Comparison of ENCODE assay signal across 1 fruit fly cellular context in genomic region chr2L:18571724-18572427, dm6.
TF ChIP-seq lines count a peak whose summit lies in the region.

No protein-coding gene starts in this region.

TF ChIP-seq in whole organism, embryonic, 481 proteins besides CTCF, POLR2A, EP300 and RAD21 (continued from another document):
- peak; percentile 16; the same call in 1 of the 3 replicates for TF ChIP-seq CG11093 (GFP tag; IDR thresholded peaks at IDR 0.05; lab: Robert Waterston, UW)
- 0 out of 3 replicates have a peak, but pooled peaks have one; percentile 18 for TF ChIP-seq Doc3 (GFP tag; IDR thresholded peaks at IDR 0.05; lab: Robert Waterston, UW; ENCODE audit: partially characterized antibody)
- peak; percentile 10 for TF ChIP-seq CG17359 (tag; optimal IDR thresholded peaks at IDR 0.05; lab: Kevin White, UChicago)
- TF ChIP-seq Bdp1 (GFP tag; optimal IDR thresholded peaks at IDR 0.05; lab: Kevin White, UChicago): peak; percentile 22
- TF ChIP-seq kah (GFP tag; optimal IDR thresholded peaks at IDR 0.05; lab: Kevin White, UChicago): peak; percentile 13
- peak; percentile 2 for TF ChIP-seq repo (GFP tag; optimal IDR thresholded peaks at IDR 0.05; lab: Kevin White, UChicago)
- no peak for TF ChIP-seq CG31224 (GFP tag; IDR thresholded peaks at IDR 0.05; lab: Robert Waterston, UW)
- no peak for TF ChIP-seq abd-A (tag; optimal IDR thresholded peaks at IDR 0.05; lab: Kevin White, UChicago)
- TF ChIP-seq ERR (GFP tag; optimal IDR thresholded peaks at IDR 0.05; lab: Kevin White, UChicago): no peak
- no peak for TF ChIP-seq Sox102F (GFP tag; optimal IDR thresholded peaks at IDR 0.05; lab: Kevin White, UChicago)
- no peak for TF ChIP-seq NC2α (GFP tag; optimal IDR thresholded peaks at IDR 0.05; lab: Kevin White, UChicago)
- peak; percentile 33; the same call in 1 of the 2 replicates for TF ChIP-seq NFAT (GFP tag; IDR thresholded peaks at IDR 0.05; lab: Robert Waterston, UW)
- peak; percentile 20 for TF ChIP-seq lab (GFP tag; optimal IDR thresholded peaks at IDR 0.05; lab: Kevin White, UChicago)
- TF ChIP-seq Atf6 (GFP tag; IDR thresholded peaks at IDR 0.05; lab: Robert Waterston, UW): 0 out of 2 replicates have a peak, but pooled peaks have one; percentile 36
- TF ChIP-seq CG1529 (GFP tag; optimal IDR thresholded peaks at IDR 0.05; lab: Kevin White, UChicago): no peak
- TF ChIP-seq CG17328 (GFP tag; IDR thresholded peaks at IDR 0.05; lab: Robert Waterston, UW): peak; percentile 26; the same call in 1 of the 2 replicates
- TF ChIP-seq unpg (GFP tag; optimal IDR thresholded peaks at IDR 0.05; lab: Kevin White, UChicago): peak; percentile 4
- TF ChIP-seq Drgx (GFP tag; IDR thresholded peaks at IDR 0.05; lab: Robert Waterston, UW): peak; percentile 44
- peak; percentile 5 for TF ChIP-seq pho (GFP tag; optimal IDR thresholded peaks at IDR 0.05; lab: Kevin White, UChicago)
- TF ChIP-seq Nf-YB (GFP tag; optimal IDR thresholded peaks at IDR 0.05; lab: Kevin White, UChicago): no peak
- TF ChIP-seq nerfin-1 (tag; optimal IDR thresholded peaks at IDR 0.05; lab: Kevin White, UChicago): no peak
- TF ChIP-seq Ptx1 (GFP tag; IDR thresholded peaks at IDR 0.05; lab: Robert Waterston, UW): no peak
- peak; percentile 13 for TF ChIP-seq shn (GFP tag; optimal IDR thresholded peaks at IDR 0.05; lab: Kevin White, UChicago)
- peak; percentile 3 for TF ChIP-seq CG15269 (tag; optimal IDR thresholded peaks at IDR 0.05; lab: Kevin White, UChicago)
- no peak for TF ChIP-seq dimm (GFP tag; IDR thresholded peaks at IDR 0.05; lab: Robert Waterston, UW)
- no peak for TF ChIP-seq emc (GFP tag; optimal IDR thresholded peaks at IDR 0.05; lab: Kevin White, UChicago)
- no peak for TF ChIP-seq CHES-1-like (GFP tag; optimal IDR thresholded peaks at IDR 0.05; lab: Kevin White, UChicago)
- 0 out of 3 replicates have a peak, but pooled peaks have one; percentile 37 for TF ChIP-seq CG14860 (GFP tag; IDR thresholded peaks at IDR 0.05; lab: Robert Waterston, UW; ENCODE audit: partially characterized antibody)
- 0 out of 3 replicates have a peak, but pooled peaks have one; percentile 20 for TF ChIP-seq CG17361 (GFP tag; IDR thresholded peaks at IDR 0.05; lab: Robert Waterston, UW)
- peak; percentile 9 for TF ChIP-seq B-H2 (GFP tag; optimal IDR thresholded peaks at IDR 0.05; lab: Kevin White, UChicago)
- no peak for TF ChIP-seq lov (optimal IDR thresholded peaks at IDR 0.05; lab: Kevin White, UChicago)
- TF ChIP-seq lov (GFP tag; IDR thresholded peaks at IDR 0.05; lab: Robert Waterston, UW): 0 out of 3 replicates have a peak, but pooled peaks have one; percentile 9
- peak; percentile 39; the same call in 1 of the 2 replicates for TF ChIP-seq CG13287 (GFP tag; IDR thresholded peaks at IDR 0.05; lab: Robert Waterston, UW; ENCODE audit: partially characterized antibody)
- no peak for TF ChIP-seq Dip3 (GFP tag; optimal IDR thresholded peaks at IDR 0.05; lab: Kevin White, UChicago)
- peak; percentile 45 for TF ChIP-seq her (GFP tag; optimal IDR thresholded peaks at IDR 0.05; lab: Kevin White, UChicago)
- TF ChIP-seq Opbp (GFP tag; IDR thresholded peaks at IDR 0.05; lab: Robert Waterston, UW; ENCODE audit: partially characterized antibody): peak; percentile 32; the same call in 1 of the 3 replicates
- peak; percentile 45; the same call in 2 of the 3 replicates for TF ChIP-seq knrl (GFP tag; IDR thresholded peaks at IDR 0.05; lab: Robert Waterston, UW; ENCODE audit: partially characterized antibody)
- TF ChIP-seq Scr (GFP tag; IDR thresholded peaks at IDR 0.05; lab: Robert Waterston, UW; ENCODE audit: partially characterized antibody): 0 out of 2 replicates have a peak, but pooled peaks have one; percentile 28
- no peak for TF ChIP-seq Dref (GFP tag; IDR thresholded peaks at IDR 0.05; lab: Robert Waterston, UW)
- peak; percentile 28; the same call in 1 of the 2 replicates for TF ChIP-seq GATAe (GFP tag; conservative IDR thresholded peaks at IDR 0.05; lab: Robert Waterston, UW)
- TF ChIP-seq CG3281 (GFP tag; optimal IDR thresholded peaks at IDR 0.05; lab: Kevin White, UChicago): peak; percentile 6
- TF ChIP-seq ci (GFP tag; IDR thresholded peaks at IDR 0.05; lab: Robert Waterston, UW): peak; percentile 57; the same call in 1 of the 3 replicates
- TF ChIP-seq CG18764 (GFP tag; optimal IDR thresholded peaks at IDR 0.05; lab: Kevin White, UChicago): no peak
- no peak for TF ChIP-seq CG7928 (GFP tag; optimal IDR thresholded peaks at IDR 0.05; lab: Kevin White, UChicago)
- peak; percentile 45 for TF ChIP-seq Fer1 (GFP tag; optimal IDR thresholded peaks at IDR 0.05; lab: Kevin White, UChicago)
- TF ChIP-seq Nf-YA (GFP tag; IDR thresholded peaks at IDR 0.05; lab: Robert Waterston, UW): 0 out of 2 replicates have a peak, but pooled peaks have one; percentile 16
- TF ChIP-seq Side (GFP tag; optimal IDR thresholded peaks at IDR 0.05; lab: Kevin White, UChicago): no peak
- 0 out of 3 replicates have a peak, but pooled peaks have one; percentile 21 for TF ChIP-seq CG6175 (GFP tag; IDR thresholded peaks at IDR 0.05; lab: Robert Waterston, UW)
- TF ChIP-seq zfh2 (GFP tag; optimal IDR thresholded peaks at IDR 0.05; lab: Kevin White, UChicago): no peak
- peak; percentile 47 for TF ChIP-seq HLHmδ (GFP tag; optimal IDR thresholded peaks at IDR 0.05; lab: Kevin White, UChicago)
- 0 out of 3 replicates have a peak, but pooled peaks have one; percentile 11 for TF ChIP-seq sr (GFP tag; IDR thresholded peaks at IDR 0.05; lab: Robert Waterston, UW)
- TF ChIP-seq cwo (GFP tag; optimal IDR thresholded peaks at IDR 0.05; lab: Kevin White, UChicago): peak; percentile 41
- peak; percentile 46; the same call in 1 of the 2 replicates for TF ChIP-seq amos (GFP tag; IDR thresholded peaks at IDR 0.05; lab: Robert Waterston, UW; ENCODE audit: partially characterized antibody)
- peak; percentile 98 for TF ChIP-seq Jarid2 (GFP tag; optimal IDR thresholded peaks at IDR 0.05; lab: Kevin White, UChicago)
- peak; percentile 24; the same call in 2 of the 3 replicates for TF ChIP-seq zen2 (GFP tag; IDR thresholded peaks at IDR 0.05; lab: Robert Waterston, UW; ENCODE audit: partially characterized antibody)
- no peak for TF ChIP-seq CG30431 (GFP tag; optimal IDR thresholded peaks at IDR 0.05; lab: Kevin White, UChicago)
- TF ChIP-seq bcd (GFP tag; optimal IDR thresholded peaks at IDR 0.05; lab: Kevin White, UChicago): peak; percentile 19
- no peak for TF ChIP-seq org-1 (GFP tag; optimal IDR thresholded peaks at IDR 0.05; lab: Kevin White, UChicago)
- peak; percentile 67 for TF ChIP-seq Bgb (GFP tag; IDR thresholded peaks at IDR 0.05; lab: Robert Waterston, UW; ENCODE audit: partially characterized antibody)
- TF ChIP-seq Adf1 (GFP tag; IDR thresholded peaks at IDR 0.05; lab: Robert Waterston, UW): peak; percentile 98
- 0 out of 2 replicates have a peak, but pooled peaks have one; percentile 27 for TF ChIP-seq cas (GFP tag; IDR thresholded peaks at IDR 0.05; lab: Robert Waterston, UW)
- peak; percentile 76; the same call in 2 of the 4 replicates for TF ChIP-seq chinmo (GFP tag; IDR thresholded peaks at IDR 0.05; lab: Robert Waterston, UW; ENCODE audit: partially characterized antibody)
- no peak for TF ChIP-seq CG8924 (tag; optimal IDR thresholded peaks at IDR 0.05; lab: Kevin White, UChicago)
- peak; percentile 91 for TF ChIP-seq Sry-β (GFP tag; optimal IDR thresholded peaks at IDR 0.05; lab: Kevin White, UChicago)
- peak; percentile 41; the same call in 1 of the 2 replicates for TF ChIP-seq Rfx (GFP tag; IDR thresholded peaks at IDR 0.05; lab: Robert Waterston, UW)
- TF ChIP-seq CG9932 (GFP tag; IDR thresholded peaks at IDR 0.05; lab: Robert Waterston, UW): peak; percentile 30; the same call in 1 of the 2 replicates
- no peak for TF ChIP-seq nau (GFP tag; optimal IDR thresholded peaks at IDR 0.05; lab: Kevin White, UChicago)
- TF ChIP-seq PHDP (tag; optimal IDR thresholded peaks at IDR 0.05; lab: Kevin White, UChicago): peak; percentile 24
- peak; percentile 51 for TF ChIP-seq CG7987 (GFP tag; optimal IDR thresholded peaks at IDR 0.05; lab: Kevin White, UChicago)
- TF ChIP-seq sob (GFP tag; IDR thresholded peaks at IDR 0.05; lab: Robert Waterston, UW): 0 out of 2 replicates have a peak, but pooled peaks have one; percentile 35
- TF ChIP-seq CG34224 (GFP tag; IDR thresholded peaks at IDR 0.05; lab: Robert Waterston, UW; ENCODE audit: partially characterized antibody): 0 out of 3 replicates have a peak, but pooled peaks have one; percentile 8
- 0 out of 3 replicates have a peak, but pooled peaks have one; percentile 44 for TF ChIP-seq CG6791 (GFP tag; IDR thresholded peaks at IDR 0.05; lab: Robert Waterston, UW; ENCODE audit: partially characterized antibody)
- peak; percentile 8 for TF ChIP-seq D19A (tag; optimal IDR thresholded peaks at IDR 0.05; lab: Kevin White, UChicago)
- TF ChIP-seq chm (GFP tag; IDR thresholded peaks at IDR 0.05; lab: Robert Waterston, UW): peak; percentile 84
- no peak for TF ChIP-seq Atf-2 (GFP tag; optimal IDR thresholded peaks at IDR 0.05; lab: Kevin White, UChicago)
- peak; percentile 15 for TF ChIP-seq NfI (GFP tag; optimal IDR thresholded peaks at IDR 0.05; lab: Kevin White, UChicago)
- peak; percentile 39; the same call in 1 of the 3 replicates for TF ChIP-seq otp (GFP tag; IDR thresholded peaks at IDR 0.05; lab: Robert Waterston, UW)
- peak; percentile 49 for TF ChIP-seq nom (GFP tag; optimal IDR thresholded peaks at IDR 0.05; lab: Kevin White, UChicago)
- TF ChIP-seq CG2120 (GFP tag; optimal IDR thresholded peaks at IDR 0.05; lab: Kevin White, UChicago): peak; percentile 16
- peak; percentile 25 for TF ChIP-seq sug (tag; optimal IDR thresholded peaks at IDR 0.05; lab: Kevin White, UChicago)
- peak; percentile 18 for TF ChIP-seq CG13624 (GFP tag; optimal IDR thresholded peaks at IDR 0.05; lab: Kevin White, UChicago)
- TF ChIP-seq run (tag; optimal IDR thresholded peaks at IDR 0.05; lab: Kevin White, UChicago): no peak
- no peak; the same call in 1 of the 2 replicates for TF ChIP-seq CG14014 (GFP tag; IDR thresholded peaks at IDR 0.05; lab: Robert Waterston, UW)
- TF ChIP-seq seq (GFP tag; IDR thresholded peaks at IDR 0.05; lab: Robert Waterston, UW): no peak
- TF ChIP-seq CG12769 (tag; optimal IDR thresholded peaks at IDR 0.05; lab: Kevin White, UChicago): peak; percentile 45
- no peak for TF ChIP-seq CG30020 (tag; optimal IDR thresholded peaks at IDR 0.05; lab: Kevin White, UChicago)
- TF ChIP-seq bbx (GFP tag; IDR thresholded peaks at IDR 0.05; lab: Robert Waterston, UW; ENCODE audit: partially characterized antibody): peak; percentile 47; the same call in 1 of the 2 replicates
- TF ChIP-seq ato (GFP tag; IDR thresholded peaks at IDR 0.05; lab: Robert Waterston, UW; ENCODE audit: partially characterized antibody): peak; percentile 48
- TF ChIP-seq fd102C (GFP tag; optimal IDR thresholded peaks at IDR 0.05; lab: Kevin White, UChicago): no peak
